Fruit fly (Drosophila melanogaster): Measurements from ENCODE around the gene Or98b.

The Or98b gene

dm6 chr3R:28327132-28327531 lies 24.9 kb upstream of the Or98b start (continued):
- TF ChIP-seq CG7357 (GFP tag; IDR thresholded peaks at IDR 0.05) = no peak
- TF ChIP-seq Hmr (GFP tag; optimal IDR thresholded peaks at IDR 0.05) = peak; percentile 35
- TF ChIP-seq danr (GFP tag; IDR thresholded peaks at IDR 0.05) = no peak
- TF ChIP-seq Stat92E (GFP tag; optimal IDR thresholded peaks at IDR 0.05) = no peak
- TF ChIP-seq CG11093 (GFP tag; IDR thresholded peaks at IDR 0.05) = no peak
- TF ChIP-seq Sox100B (GFP tag; optimal IDR thresholded peaks at IDR 0.05) = peak; percentile 50
- no peak for TF ChIP-seq caup (GFP tag; optimal IDR thresholded peaks at IDR 0.05; ENCODE audit: severe bottlenecking)
- no peak for TF ChIP-seq sim (GFP tag; IDR thresholded peaks at IDR 0.05)
- TF ChIP-seq ranshi (GFP tag; IDR thresholded peaks at IDR 0.05) = no peak
- no peak for TF ChIP-seq CG7745 (tag; optimal IDR thresholded peaks at IDR 0.05)
- no peak for TF ChIP-seq CG4730 (GFP tag; IDR thresholded peaks at IDR 0.05)
- no peak for TF ChIP-seq CG11247 (GFP tag; IDR thresholded peaks at IDR 0.05)
- no peak for TF ChIP-seq cwo (GFP tag; optimal IDR thresholded peaks at IDR 0.05)
- no peak for TF ChIP-seq CG15479 (GFP tag; optimal IDR thresholded peaks at IDR 0.05)
- TF ChIP-seq phol (tag; optimal IDR thresholded peaks at IDR 0.05) = peak; percentile 45
- peak; percentile 19 for TF ChIP-seq CG2116 (GFP tag; optimal IDR thresholded peaks at IDR 0.05)
- TF ChIP-seq PHDP (tag; optimal IDR thresholded peaks at IDR 0.05) = peak; percentile 54
- no peak for TF ChIP-seq stwl (tag; optimal IDR thresholded peaks at IDR 0.05)
- TF ChIP-seq chif (GFP tag; optimal IDR thresholded peaks at IDR 0.05) = peak in 1 of 2 experiments; percentile 45
- no peak for TF ChIP-seq CG3847 (GFP tag; IDR thresholded peaks at IDR 0.05)
- TF ChIP-seq CG10543 (GFP tag; optimal IDR thresholded peaks at IDR 0.05) = no peak
- no peak for TF ChIP-seq Dll (GFP tag; IDR thresholded peaks at IDR 0.05; ENCODE audit: partially characterized antibody)
- TF ChIP-seq Side (GFP tag; optimal IDR thresholded peaks at IDR 0.05) = no peak
- TF ChIP-seq crc (GFP tag; optimal IDR thresholded peaks at IDR 0.05) = peak; percentile 4
- TF ChIP-seq psq (GFP tag; optimal IDR thresholded peaks at IDR 0.05) = no peak
- TF ChIP-seq CG30403 (GFP tag; optimal IDR thresholded peaks at IDR 0.05) = peak; percentile 64
- no peak for TF ChIP-seq CG43689 (GFP tag; IDR thresholded peaks at IDR 0.05)
- no peak for TF ChIP-seq nau (GFP tag; optimal IDR thresholded peaks at IDR 0.05)
- no peak for TF ChIP-seq sug (tag; optimal IDR thresholded peaks at IDR 0.05)
- no peak for TF ChIP-seq lbe (GFP tag; optimal IDR thresholded peaks at IDR 0.05)
- TF ChIP-seq H2.0 (GFP tag; IDR thresholded peaks at IDR 0.05) = no peak
- peak in 1 of 2 experiments; percentile 20 for TF ChIP-seq Pdp1 (GFP tag; optimal IDR thresholded peaks at IDR 0.05)
- no peak for TF ChIP-seq ase (GFP tag; IDR thresholded peaks at IDR 0.05)
- TF ChIP-seq HLH3B (GFP tag; IDR thresholded peaks at IDR 0.05) = no peak
- no peak for TF ChIP-seq row (GFP tag; IDR thresholded peaks at IDR 0.05)
- peak; percentile 29 for TF ChIP-seq CG17829 (tag; optimal IDR thresholded peaks at IDR 0.05)
- no peak for TF ChIP-seq CG33213 (GFP tag; optimal IDR thresholded peaks at IDR 0.05)
- no peak for TF ChIP-seq org-1 (GFP tag; optimal IDR thresholded peaks at IDR 0.05)
- no peak for TF ChIP-seq CG10366 (GFP tag; IDR thresholded peaks at IDR 0.05)
- TF ChIP-seq disco-r (GFP tag; optimal IDR thresholded peaks at IDR 0.05) = no peak
- TF ChIP-seq insv (GFP tag; optimal IDR thresholded peaks at IDR 0.05) = no peak
- TF ChIP-seq BEAF-32 (GFP tag; optimal IDR thresholded peaks at IDR 0.05) = no peak
- TF ChIP-seq oc (tag; optimal IDR thresholded peaks at IDR 0.05) = no peak
- no peak for TF ChIP-seq Dp (GFP tag; optimal IDR thresholded peaks at IDR 0.05)
- no peak for TF ChIP-seq CG30431 (GFP tag; optimal IDR thresholded peaks at IDR 0.05)
- TF ChIP-seq Spps (tag; optimal IDR thresholded peaks at IDR 0.05) = no peak
- peak; percentile 36 for TF ChIP-seq CG13775 (GFP tag; optimal IDR thresholded peaks at IDR 0.05)
- TF ChIP-seq CG15514 (GFP tag; optimal IDR thresholded peaks at IDR 0.05) = peak; percentile 10
- TF ChIP-seq ems (GFP tag; optimal IDR thresholded peaks at IDR 0.05) = no peak
- no peak for TF ChIP-seq Dip3 (GFP tag; optimal IDR thresholded peaks at IDR 0.05)
- TF ChIP-seq toy (GFP tag; IDR thresholded peaks at IDR 0.05) = no peak
